Worm (Caenorhabditis elegans): ENCODE measurements around the gene glna-1.

The glna-1 gene

DNA sequence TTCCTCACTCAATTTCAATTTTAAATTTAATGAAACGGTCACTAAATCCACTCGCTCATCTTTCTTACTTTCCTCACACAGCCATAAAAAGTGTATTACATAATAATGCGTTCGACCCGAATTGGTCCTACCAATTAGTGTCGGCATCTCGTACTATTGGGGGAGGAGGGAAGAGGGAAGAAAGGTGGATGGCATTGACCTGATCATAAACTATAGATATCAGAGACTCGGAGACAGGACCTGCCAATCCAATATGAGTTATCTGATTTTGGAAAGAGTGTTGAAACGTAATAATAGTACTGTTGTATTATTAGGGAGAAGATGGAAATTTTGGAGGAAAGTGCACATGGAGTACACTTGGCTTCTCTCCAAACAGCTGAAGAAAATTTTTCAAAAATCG is 27.4 kb downstream of the glna-1 start:
- no peak for TF ChIP-seq unc-62 (GFP tag; optimal IDR thresholded peaks at IDR 0.05)

DNA sequence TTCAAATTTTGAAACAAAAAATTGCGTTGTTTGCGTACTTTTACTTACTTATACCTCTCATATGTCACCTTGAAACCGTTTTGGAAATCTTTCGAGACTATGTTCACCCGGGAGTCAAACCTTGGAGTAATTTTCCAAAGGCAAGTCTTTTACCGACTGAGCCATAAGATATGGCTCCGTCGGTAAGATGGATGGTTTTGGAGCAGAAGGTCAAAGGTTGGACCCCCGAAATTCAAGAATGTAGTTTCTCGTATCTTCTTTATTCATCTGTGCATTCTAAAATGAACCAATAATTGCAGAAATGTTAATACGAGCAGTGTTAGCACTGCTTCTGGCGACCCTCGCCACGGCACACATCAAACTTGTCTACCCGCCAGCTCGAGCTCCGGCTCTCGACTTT is 28.1 kb downstream of the glna-1 start, which contains the start of gene C09F9.2:
C09F9.2 (plus strand) TSS at position 301 of the 400 bp plus-strand sequence.
- TF ChIP-seq unc-62 (GFP tag; optimal IDR thresholded peaks at IDR 0.05): no peak

DNA sequence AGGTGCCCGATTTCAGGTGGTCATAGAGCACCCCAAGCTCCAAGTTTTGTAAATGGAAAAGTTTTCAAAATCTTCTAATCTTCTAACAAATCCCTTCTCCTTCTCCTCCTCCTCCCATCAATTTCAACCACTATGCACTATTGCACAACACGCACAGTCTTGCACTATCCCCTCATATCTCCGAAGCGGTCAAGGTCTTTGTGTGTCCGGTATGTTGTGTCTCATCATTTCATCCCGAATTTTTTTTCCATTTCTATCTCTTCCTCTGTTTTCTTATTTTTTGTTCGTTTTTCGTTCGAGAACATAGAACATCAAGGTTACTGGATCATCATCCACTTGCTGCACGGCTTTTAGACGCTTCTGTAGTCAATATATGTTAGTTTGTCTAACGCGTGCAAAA is 29.1 kb downstream of the glna-1 start:
- no peak for TF ChIP-seq unc-62 (GFP tag; optimal IDR thresholded peaks at IDR 0.05)

DNA sequence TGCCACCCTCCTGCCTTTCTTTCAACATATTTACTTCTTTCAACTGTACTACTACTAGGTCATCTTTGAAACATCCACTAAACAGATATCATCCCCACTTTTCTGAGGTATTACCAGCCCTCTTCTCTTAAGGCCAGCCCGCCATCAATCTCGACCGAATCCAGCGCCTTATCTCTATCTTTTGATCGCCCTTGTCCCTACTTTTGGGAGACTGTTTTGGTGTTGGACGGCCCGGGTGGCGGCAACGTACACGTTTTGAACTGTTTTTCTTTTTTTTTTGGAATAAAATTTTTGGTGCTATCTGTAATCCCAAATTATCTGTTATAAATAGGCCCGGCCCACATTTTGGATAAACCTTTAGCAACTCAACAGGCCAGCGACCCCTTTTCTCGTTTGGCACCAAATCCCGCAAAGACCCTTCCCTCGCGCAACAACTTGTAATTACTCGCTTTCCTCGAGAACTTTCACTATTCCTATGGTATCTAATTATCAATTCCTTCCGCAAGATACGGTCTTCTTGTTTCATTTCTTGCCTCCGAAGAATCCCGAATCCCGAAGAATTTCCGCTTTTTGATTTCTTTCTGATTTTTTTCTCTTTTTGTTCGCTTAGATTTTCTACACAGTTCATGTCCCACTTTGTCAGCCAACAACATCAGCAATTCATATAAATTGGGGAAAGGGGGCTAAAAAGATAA is 29.9 kb downstream of the glna-1 start:
- TF ChIP-seq unc-62 (GFP tag; optimal IDR thresholded peaks at IDR 0.05): no peak

DNA sequence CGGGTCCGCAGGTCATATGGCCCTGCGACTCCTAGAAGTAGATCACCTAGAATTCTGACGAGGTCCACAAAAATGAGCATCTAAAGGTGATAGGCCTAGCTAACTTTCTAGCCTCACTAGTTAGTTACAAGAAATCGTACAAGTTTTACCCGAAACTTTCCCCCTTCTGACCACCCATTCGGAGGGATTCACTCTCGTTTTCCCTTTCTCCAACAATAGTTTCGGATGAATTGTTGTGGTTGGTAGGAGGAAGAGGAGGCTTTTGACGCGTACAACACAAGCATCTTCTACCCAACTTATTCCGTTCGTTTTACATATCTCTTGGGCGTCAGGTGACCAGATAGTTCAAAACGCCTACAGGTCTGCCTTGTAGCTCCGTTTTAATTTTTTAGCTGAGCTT is 31.7 kb downstream of the glna-1 start:
- no peak for TF ChIP-seq unc-62 (GFP tag; optimal IDR thresholded peaks at IDR 0.05)

DNA sequence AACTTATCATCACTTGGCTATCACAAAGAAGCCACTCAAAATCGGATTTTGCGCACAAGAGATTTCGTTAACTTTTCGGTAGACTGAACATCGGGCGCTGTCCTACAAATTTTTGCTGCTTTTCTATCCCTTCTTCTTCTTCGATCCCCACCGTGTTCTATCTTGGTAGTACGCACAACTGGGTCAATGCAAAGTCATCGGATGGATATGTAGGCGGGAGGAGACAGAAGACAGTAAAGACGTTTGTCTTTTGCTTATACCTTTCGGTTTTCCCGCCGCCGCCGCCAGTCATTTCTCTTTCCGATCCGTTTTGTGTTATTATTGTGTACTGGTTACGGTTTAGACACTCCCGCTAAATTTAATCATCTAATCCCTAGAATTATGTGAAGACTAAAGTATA is 33.2 kb downstream of the glna-1 start:
- no peak for TF ChIP-seq unc-62 (GFP tag; optimal IDR thresholded peaks at IDR 0.05)

DNA sequence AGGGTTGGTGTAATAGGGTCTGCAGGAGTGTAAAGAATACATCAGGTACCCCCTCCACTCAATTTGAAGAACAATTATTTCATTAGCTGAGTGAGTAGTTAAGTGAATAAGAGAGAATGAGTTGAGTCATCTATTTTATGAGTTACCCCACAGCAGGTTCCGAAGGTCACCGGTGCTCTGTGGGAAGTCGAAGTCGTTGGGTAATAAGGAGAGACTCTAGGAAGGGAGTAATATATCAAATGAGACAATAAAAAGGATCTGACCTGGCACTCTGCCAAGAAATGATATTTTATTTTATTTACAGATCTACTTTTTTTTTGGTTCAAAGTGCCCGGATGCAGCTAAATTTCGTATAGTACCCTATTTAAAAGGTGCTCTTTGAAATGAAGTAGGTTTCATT is 35.3 kb downstream of the glna-1 start, which contains the start of gene C09F9.1:
C09F9.1 (plus strand) TSS at position 301 of the 400 bp plus-strand sequence.
- no peak for TF ChIP-seq unc-62 (GFP tag; optimal IDR thresholded peaks at IDR 0.05)

DNA sequence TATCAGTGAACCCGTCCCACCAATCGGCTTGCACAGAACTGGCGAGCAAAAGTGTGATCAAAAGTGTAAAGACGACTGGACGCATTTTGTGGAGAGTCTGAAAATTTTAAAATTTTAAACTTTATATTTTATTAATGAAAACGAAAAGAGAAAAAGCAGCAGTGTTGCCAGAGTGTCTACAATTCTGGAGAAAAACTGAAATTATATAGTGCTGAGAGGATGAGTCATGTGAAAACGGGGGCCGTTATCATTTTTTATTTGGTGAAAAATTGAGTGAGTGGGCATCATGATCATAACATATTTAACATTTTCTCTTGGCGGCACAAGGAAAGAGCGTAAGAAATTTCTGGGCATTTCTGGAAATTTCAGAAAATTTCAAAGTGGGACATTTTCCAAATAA is 38.1 kb downstream of the glna-1 start, which contains the start of gene K02B7.3:
K02B7.3 (minus strand) TSS at position 101 of the 400 bp plus-strand sequence.
- no peak for TF ChIP-seq unc-62 (GFP tag; optimal IDR thresholded peaks at IDR 0.05)

DNA sequence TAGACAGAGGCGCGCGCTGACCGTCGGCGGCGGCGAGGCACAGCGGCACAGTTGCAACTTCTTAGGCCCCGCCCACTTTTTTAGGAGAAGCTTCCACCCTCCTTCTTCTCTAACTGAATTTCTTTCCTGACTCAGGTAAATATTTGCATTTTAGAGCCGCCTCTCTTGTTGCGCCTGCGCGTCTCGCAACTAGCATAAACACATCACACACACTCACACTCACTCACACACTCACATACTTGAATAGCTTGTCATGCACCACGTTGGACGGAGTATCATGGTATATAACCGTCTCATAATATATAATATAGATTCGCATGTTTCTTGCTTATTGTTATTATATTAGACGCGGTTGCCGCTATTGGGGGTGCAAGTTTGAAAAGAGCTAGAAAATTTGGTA is 48.9 kb downstream of the glna-1 start, which contains the start of gene unc-52:
unc-52 (minus strand) TSS at position 80 of the 400 bp plus-strand sequence.
- no peak for TF ChIP-seq unc-62 (GFP tag; optimal IDR thresholded peaks at IDR 0.05)

DNA sequence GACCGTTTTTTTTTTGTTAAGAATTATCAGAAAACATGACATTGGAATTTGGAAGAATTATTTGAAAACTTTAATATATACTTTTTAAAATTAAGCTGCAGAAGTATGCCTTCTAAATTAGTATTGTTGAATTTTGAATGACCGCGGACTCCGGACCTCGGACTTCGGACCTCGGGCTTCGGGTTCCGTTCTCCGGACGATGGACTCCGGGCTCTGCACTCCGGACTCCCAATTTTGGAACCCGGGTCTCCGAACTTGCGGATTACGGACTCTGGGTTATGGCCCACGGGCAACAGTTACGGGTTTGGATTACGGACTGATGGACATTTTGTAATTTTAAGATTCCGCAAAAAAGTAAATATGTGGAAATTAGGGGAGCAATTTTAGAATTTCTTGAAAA is 49.7 kb downstream of the glna-1 start:
- TF ChIP-seq unc-62 (GFP tag; optimal IDR thresholded peaks at IDR 0.05): no peak

DNA sequence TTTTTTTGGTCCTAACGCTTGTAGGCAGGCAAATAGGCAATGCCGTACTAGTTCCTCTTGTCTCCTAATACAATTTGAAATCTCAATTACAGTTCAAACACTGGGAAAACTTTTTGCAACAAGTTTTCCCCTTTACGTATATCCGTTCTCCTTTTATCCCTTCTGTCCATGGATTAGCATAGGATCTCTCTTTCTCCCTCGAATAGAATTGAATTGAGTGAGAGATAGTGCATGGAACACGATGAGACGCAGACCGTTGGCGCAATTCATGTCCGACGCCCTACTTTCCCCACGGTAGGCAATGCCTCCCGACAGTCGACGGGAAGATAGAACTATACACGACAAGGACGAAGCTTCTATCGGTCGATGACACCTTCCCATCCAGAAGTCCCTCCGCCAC is 55.2 kb downstream of the glna-1 start, which contains the start of gene hhat-1:
hhat-1 (plus strand) TSS at position 301 of the 400 bp plus-strand sequence.
- TF ChIP-seq unc-62 (GFP tag; optimal IDR thresholded peaks at IDR 0.05): no peak

DNA sequence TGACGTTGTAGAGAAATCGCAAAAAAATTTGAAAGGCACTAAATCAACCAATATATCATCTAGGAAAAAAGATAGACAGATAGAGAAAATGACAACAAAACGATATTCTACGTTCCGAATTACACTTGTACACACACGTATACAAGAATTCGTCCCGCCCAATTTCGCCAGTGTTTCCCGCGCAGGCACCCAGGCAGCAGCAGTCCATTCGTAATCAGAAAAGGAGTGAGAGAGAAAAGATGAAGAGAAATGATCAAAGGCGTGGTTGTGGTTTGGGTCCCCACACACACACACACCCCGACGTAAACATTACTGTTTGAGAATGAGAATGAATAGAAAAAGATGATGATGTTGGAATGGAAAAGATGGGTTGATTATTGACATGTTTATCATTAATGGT is 59.7 kb downstream of the glna-1 start:
- TF ChIP-seq unc-62 (GFP tag; optimal IDR thresholded peaks at IDR 0.05): no peak

DNA sequence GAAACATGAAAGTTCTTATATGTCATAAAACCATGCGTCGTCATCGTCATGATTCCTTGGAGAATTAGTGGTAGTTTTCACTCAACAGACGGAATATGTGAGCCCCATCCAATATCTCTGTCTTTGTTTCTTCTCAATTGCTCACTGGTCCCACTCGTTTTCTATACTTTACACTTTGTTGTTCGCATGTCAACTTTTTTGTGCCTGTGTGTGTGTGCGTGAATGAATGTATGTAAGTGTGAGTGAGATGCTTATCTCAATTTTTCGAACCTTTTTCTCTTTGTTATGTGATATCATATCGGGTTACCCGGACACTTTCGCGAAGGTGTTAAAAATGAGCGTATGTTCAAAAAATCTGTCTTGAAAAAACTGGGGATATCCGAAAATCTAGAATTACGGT is 61.2 kb downstream of the glna-1 start:
- no peak for TF ChIP-seq unc-62 (GFP tag; optimal IDR thresholded peaks at IDR 0.05)
